Worm (Caenorhabditis elegans) whole organism, young adult: ENCODE measurements around the gene col-17.

Experiments
- B0035.1 ChIP-seq: sonication (generic microtip); optimal IDR thresholded peaks from 2 replicates; lab custom pipeline; 2016; ENCODE audit warnings: missing genetic modification characterization, mild to moderate bottlenecking, missing compliant biosample characterization, missing genotype, missing genetic modification reagents
- B0261.1 ChIP-seq: sonication (generic microtip); optimal IDR thresholded peaks from 2 replicates; lab custom pipeline; 2016; ENCODE audit warnings: mild to moderate bottlenecking, missing genetic modification characterization, moderate library complexity, missing compliant biosample characterization
- B0336.3 ChIP-seq: fragments of 200-800 bp; sonication (Bioruptor generic); IDR thresholded peaks from 2 replicates; pipeline ENCODE4 v1.3.6; 2022; ENCODE audit warnings: missing genetic modification characterization, missing compliant biosample characterization
- C06A6.2 ChIP-seq: fragments of 200-800 bp; sonication (Bioruptor generic); conservative IDR thresholded peaks from 2 replicates; pipeline ENCODE4 v1.3.6; 2022; ENCODE audit warnings: missing genetic modification characterization, missing compliant biosample characterization
- F10E7.11 ChIP-seq: sonication (generic microtip); optimal IDR thresholded peaks from 2 replicates; lab custom pipeline; 2017; ENCODE audit warnings: mild to moderate bottlenecking, missing genetic modification characterization, moderate library complexity, missing compliant biosample characterization
- F39B2.1 ChIP-seq: fragments of 200-800 bp; sonication (Bioruptor generic); IDR thresholded peaks from 2 replicates; pipeline ENCODE4 v1.3.6; 2022; ENCODE audit warnings: missing genetic modification reagents, missing genetic modification characterization, missing compliant biosample characterization
- K12H6.12 ChIP-seq: fragments of 200-800 bp; sonication (Bioruptor generic); optimal IDR thresholded peaks from 2 replicates; lab custom pipeline; 2018; ENCODE audit warnings: mild to moderate bottlenecking, missing genetic modification characterization, missing compliant biosample characterization
- T26A5.8 ChIP-seq: sonication (generic microtip); optimal IDR thresholded peaks from 2 replicates; lab custom pipeline; 2016; ENCODE audit warnings: missing genetic modification characterization, missing compliant biosample characterization
- Y53F4B.3 ChIP-seq: fragments of 200-800 bp; sonication (Bioruptor generic); IDR thresholded peaks from 2 replicates; pipeline ENCODE4 v1.3.6; 2022; ENCODE audit warnings: missing genetic modification reagents, missing genetic modification characterization, missing compliant biosample characterization
- Y56A3A.18 ChIP-seq: fragments of 200-800 bp; sonication (Bioruptor generic); IDR thresholded peaks from 2 replicates; pipeline ENCODE4 v1.3.6; 2022; ENCODE audit warnings: missing genetic modification reagents, missing genetic modification characterization, missing compliant biosample characterization
- atf-7 ChIP-seq: sonication (generic microtip); optimal IDR thresholded peaks from 2 replicates; lab custom pipeline; 2017; ENCODE audit warnings: mild to moderate bottlenecking, missing genetic modification characterization, missing compliant biosample characterization
- athp-1 ChIP-seq: sonication (generic microtip); optimal IDR thresholded peaks from 2 replicates; lab custom pipeline; 2017; ENCODE audit warnings: mild to moderate bottlenecking, missing genetic modification characterization, missing compliant biosample characterization
- attf-6 ChIP-seq: fragments of 200-800 bp; sonication (Bioruptor generic); IDR thresholded peaks from 2 replicates; pipeline ENCODE4 v1.3.6; 2022; ENCODE audit warnings: missing genetic modification reagents, missing genetic modification characterization, missing compliant biosample characterization
- ccch-3 ChIP-seq: fragments of 200-800 bp; sonication (Bioruptor generic); optimal IDR thresholded peaks from 2 replicates; lab custom pipeline; 2018; ENCODE audit warnings: mild to moderate bottlenecking, missing genetic modification characterization, missing compliant biosample characterization
- cebp-1 ChIP-seq, 2 experiments: fragments of 200-800 bp in 1 of 2; sonication (Bioruptor generic) in 1 of 2; sonication (generic microtip) in 1 of 2; IDR thresholded peaks in 1 of 2; optimal IDR thresholded peaks in 1 of 2; 2 replicates each; pipeline versions ENCODE4 v1.3.6 to Lab custom; 2017 to 2022; ENCODE audit warnings: missing compliant biosample characterization in 2 of 2, missing genetic modification characterization in 2 of 2, mild to moderate bottlenecking in 1 of 2, missing genetic modification reagents in 1 of 2, moderate library complexity in 1 of 2
- ceh-40 ChIP-seq: fragments of 200-800 bp; sonication (Bioruptor generic); IDR thresholded peaks from 2 replicates; pipeline ENCODE4 v1.3.6; 2022; ENCODE audit warnings: missing genetic modification characterization, missing compliant biosample characterization
- ceh-79 ChIP-seq: sonication (generic microtip); optimal IDR thresholded peaks from 2 replicates; lab custom pipeline; 2017; ENCODE audit warnings: mild to moderate bottlenecking, missing genetic modification characterization, missing compliant biosample characterization
- ceh-91 ChIP-seq: fragments of 200-800 bp; sonication (Bioruptor generic); IDR thresholded peaks from 2 replicates; pipeline ENCODE4 v1.3.6; 2022; ENCODE audit warnings: missing genetic modification reagents, missing genetic modification characterization, missing compliant biosample characterization
- chd-7 ChIP-seq: sonication (generic microtip); optimal IDR thresholded peaks from 2 replicates; lab custom pipeline; 2016; ENCODE audit warnings: mild to moderate bottlenecking, missing genetic modification characterization, moderate library complexity, missing compliant biosample characterization
- die-1 ChIP-seq: sonication (generic microtip); optimal IDR thresholded peaks from 2 replicates; lab custom pipeline; 2016; ENCODE audit warnings: missing genotype, mild to moderate bottlenecking, missing genetic modification characterization, missing compliant biosample characterization
- ekl-4 ChIP-seq: fragments of 200-800 bp; sonication (Bioruptor generic); IDR thresholded peaks from 2 replicates; pipeline ENCODE4 v1.3.6; 2022; ENCODE audit warnings: missing genetic modification reagents, missing genetic modification characterization, missing compliant biosample characterization
- ets-4 ChIP-seq: fragments of 200-800 bp; sonication (Bioruptor generic); optimal IDR thresholded peaks from 2 replicates; lab custom pipeline; 2018; ENCODE audit warnings: mild to moderate bottlenecking, missing genetic modification characterization, missing compliant biosample characterization
- fkh-3 ChIP-seq: sonication (generic microtip); optimal IDR thresholded peaks from 2 replicates; lab custom pipeline; 2016; ENCODE audit warnings: mild to moderate bottlenecking, missing genetic modification characterization, missing compliant biosample characterization
- him-1 ChIP-seq: sonication (generic microtip); optimal IDR thresholded peaks from 2 replicates; lab custom pipeline; 2016; ENCODE audit warnings: missing genotype, missing genetic modification reagents, missing genetic modification characterization, missing compliant biosample characterization
- hlh-12 ChIP-seq: sonication (generic microtip); optimal IDR thresholded peaks from 2 replicates; lab custom pipeline; 2016; ENCODE audit warnings: missing genetic modification characterization, missing compliant biosample characterization
- hmg-20 ChIP-seq: fragments of 200-800 bp; sonication (Bioruptor generic); IDR thresholded peaks from 2 replicates; pipeline ENCODE4 v1.3.6; 2022; ENCODE audit warnings: missing genetic modification reagents, missing genetic modification characterization, missing compliant biosample characterization
- hsf-1 ChIP-seq: fragments of 200-800 bp; sonication (Bioruptor generic); IDR thresholded peaks from 2 replicates; pipeline ENCODE4 v1.3.6; 2022; ENCODE audit warnings: missing genetic modification reagents, missing genetic modification characterization, missing compliant biosample characterization
- let-526 ChIP-seq: fragments of 200-800 bp; sonication (Bioruptor generic); IDR thresholded peaks from 2 replicates; pipeline ENCODE4 v1.3.6; 2022; ENCODE audit warnings: missing genetic modification reagents, missing genetic modification characterization, missing compliant biosample characterization
- lin-35 ChIP-seq, 3 experiments: fragments of 150-350 bp in 2 of 3; sonication (generic microtip) in 1 of 3; optimal IDR thresholded peaks; 2 replicates each; lab custom pipeline; 2014 to 2018; ENCODE audit warnings: missing biosample characterization in 3 of 3, missing genetic modification characterization in 3 of 3, missing genetic modification reagents in 3 of 3
- lin-40 ChIP-seq: sonication (generic microtip); optimal IDR thresholded peaks from 2 replicates; lab custom pipeline; 2016; ENCODE audit warnings: missing genetic modification characterization, mild to moderate bottlenecking, missing compliant biosample characterization, missing genotype, missing genetic modification reagents
- lir-1 ChIP-seq: fragments of 200-800 bp; sonication (Bioruptor generic); conservative IDR thresholded peaks from 2 replicates; pipeline ENCODE4 v1.3.6; 2022; ENCODE audit warnings: missing genetic modification reagents, missing genetic modification characterization, missing compliant biosample characterization
- lsy-27 ChIP-seq: sonication (generic microtip); optimal IDR thresholded peaks from 2 replicates; lab custom pipeline; 2017; ENCODE audit warnings: missing genetic modification characterization, mild to moderate bottlenecking, missing compliant biosample characterization, antibody characterized with exemption, missing genotype, borderline replicate concordance; ENCODE audit not compliant: insufficient read depth
- madf-6 ChIP-seq: fragments of 200-800 bp; sonication (Bioruptor generic); IDR thresholded peaks from 2 replicates; pipeline ENCODE4 v1.3.6; 2022; ENCODE audit warnings: missing genetic modification reagents, missing genetic modification characterization, missing compliant biosample characterization
- mes-4 ChIP-seq: sonication (generic microtip); optimal IDR thresholded peaks from 2 replicates; lab custom pipeline; 2016; ENCODE audit warnings: missing genotype, missing genetic modification characterization, missing compliant biosample characterization
- mxl-1 ChIP-seq: sonication (generic microtip); optimal IDR thresholded peaks from 2 replicates; lab custom pipeline; 2016; ENCODE audit warnings: missing genetic modification characterization, missing compliant biosample characterization
- nfya-2 ChIP-seq: fragments of 200-800 bp; sonication (Bioruptor generic); IDR thresholded peaks from 2 replicates; pipeline ENCODE4 v1.3.6; 2022; ENCODE audit warnings: missing genetic modification reagents, missing genetic modification characterization, missing compliant biosample characterization
- nfyb-1 ChIP-seq: fragments of 200-800 bp; sonication (Bioruptor generic); IDR thresholded peaks from 2 replicates; pipeline ENCODE4 v1.3.6; 2022; ENCODE audit warnings: missing genetic modification reagents, missing genetic modification characterization, missing compliant biosample characterization
- nhr-80 ChIP-seq: sonication (generic microtip); optimal IDR thresholded peaks from 2 replicates; lab custom pipeline; 2016; ENCODE audit warnings: missing genetic modification characterization, missing compliant biosample characterization
- pha-4 ChIP-seq: fragments of 150-350 bp; sonication (generic microtip); optimal IDR thresholded peaks from 2 replicates; lab custom pipeline; 2014; ENCODE audit warnings: missing biosample characterization, missing genetic modification reagents, missing genetic modification characterization
- rcor-1 ChIP-seq: fragments of 200-800 bp; sonication (Bioruptor generic); IDR thresholded peaks from 2 replicates; pipeline ENCODE4 v1.3.6; 2022; ENCODE audit warnings: missing genetic modification reagents, missing genetic modification characterization, missing compliant biosample characterization
- rec-8 ChIP-seq, 2 experiments: sonication (generic microtip); optimal IDR thresholded peaks; 2 replicates each; lab custom pipeline; 2016; ENCODE audit warnings: mild to moderate bottlenecking in 2 of 2, missing genetic modification characterization in 2 of 2, missing genetic modification reagents in 2 of 2, missing genotype in 2 of 2, missing biosample characterization in 1 of 2, missing compliant biosample characterization in 1 of 2, moderate library complexity in 1 of 2
- tbx-9 ChIP-seq: sonication (generic microtip); optimal IDR thresholded peaks from 2 replicates; lab custom pipeline; 2016; ENCODE audit warnings: borderline replicate concordance, missing genetic modification characterization, inconsistent platforms, missing compliant biosample characterization
- tlf-1 ChIP-seq: fragments of 200-800 bp; sonication (Bioruptor generic); optimal IDR thresholded peaks from 2 replicates; lab custom pipeline; 2018; ENCODE audit warnings: mild to moderate bottlenecking, missing genetic modification characterization, missing compliant biosample characterization
- unc-130 ChIP-seq: sonication (generic microtip); optimal IDR thresholded peaks from 2 replicates; lab custom pipeline; 2016; ENCODE audit warnings: missing genetic modification reagents, missing genetic modification characterization, missing compliant biosample characterization
- unc-62 ChIP-seq: fragments of 150-350 bp; optimal IDR thresholded peaks from 2 replicates; lab custom pipeline; 2014; ENCODE audit warnings: missing biosample characterization, missing genetic modification reagents, missing genetic modification characterization
- ztf-18 ChIP-seq: sonication (generic microtip); optimal IDR thresholded peaks from 2 replicates; lab custom pipeline; 2016; ENCODE audit warnings: missing genotype, mild to moderate bottlenecking, missing genetic modification characterization, missing compliant biosample characterization
- ztf-25 ChIP-seq: fragments of 200-800 bp; sonication (Bioruptor generic); IDR thresholded peaks from 2 replicates; pipeline ENCODE4 v1.3.6; 2022; ENCODE audit warnings: missing genetic modification reagents, missing genetic modification characterization, missing compliant biosample characterization
- ztf-28 ChIP-seq: fragments of 200-800 bp; sonication (Bioruptor generic); IDR thresholded peaks from 2 replicates; pipeline ENCODE4 v1.3.6; 2022; ENCODE audit warnings: missing genetic modification reagents, missing genetic modification characterization, missing compliant biosample characterization

col-17 gene

DNA sequence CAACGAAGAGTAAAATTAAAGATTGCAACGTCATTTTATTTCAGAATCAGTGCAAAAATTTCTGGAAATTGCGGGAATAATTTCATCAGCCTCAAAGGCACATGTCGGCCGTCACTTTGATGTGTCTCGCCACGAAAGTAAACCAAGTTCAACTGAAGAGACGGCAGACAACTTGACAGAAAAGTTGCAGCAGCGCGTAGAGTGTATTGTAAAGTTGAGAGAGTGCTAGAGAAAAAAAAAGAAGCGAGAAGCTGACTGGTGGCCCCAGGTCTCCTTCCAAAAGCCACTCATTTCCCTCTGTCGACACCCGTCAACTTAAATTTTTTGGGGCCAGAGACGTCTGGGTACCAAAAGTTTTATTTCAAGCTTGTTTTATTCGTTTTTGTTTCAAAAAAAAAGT lies 36.9 kb upstream of the col-17 start (continued):
- no peak for TF ChIP-seq ceh-40
- no peak for TF ChIP-seq fkh-3 (tag; lab: Kevin White, UChicago)
- peak; percentile 66 for TF ChIP-seq cebp-1 (GFP tag; IDR thresholded peaks at IDR 0.05; lab: Robert Waterston, UW)
- TF ChIP-seq cebp-1 (tag; optimal IDR thresholded peaks at IDR 0.05; lab: Kevin White, UChicago) = peak; percentile 80
- TF ChIP-seq athp-1 = no peak
- no peak for TF ChIP-seq ccch-3
- 0 out of 2 replicates have a peak, but pooled peaks have one; percentile 27 for TF ChIP-seq nfyb-1 (GFP tag; lab: Robert Waterston, UW)
- TF ChIP-seq ztf-25 (GFP tag; lab: Robert Waterston, UW) = no peak
- TF ChIP-seq B0261.1 (tag; lab: Kevin White, UChicago) = no peak
- no peak for TF ChIP-seq him-1 (tag; lab: Kevin White, UChicago)
- TF ChIP-seq attf-6 (GFP tag; lab: Robert Waterston, UW) = no peak
- no peak for TF ChIP-seq unc-130
- TF ChIP-seq hlh-12 (tag; lab: Kevin White, UChicago) = no peak
- no peak for TF ChIP-seq Y53F4B.3 (GFP tag; lab: Robert Waterston, UW)
- TF ChIP-seq ceh-79 (tag; lab: Kevin White, UChicago) = no peak
- TF ChIP-seq ekl-4 (GFP tag; lab: Robert Waterston, UW) = peak; percentile 64
- TF ChIP-seq lsy-27 = peak; percentile 60
- TF ChIP-seq tbx-9 (tag; lab: Kevin White, UChicago) = no peak
- TF ChIP-seq nfya-2 (GFP tag; lab: Robert Waterston, UW) = no peak
- TF ChIP-seq C06A6.2 (GFP tag; lab: Robert Waterston, UW) = no peak
- no peak for TF ChIP-seq hmg-20
- no peak for TF ChIP-seq ztf-28 (GFP tag; lab: Robert Waterston, UW)
- peak; percentile 9 for TF ChIP-seq chd-7 (tag; lab: Kevin White, UChicago)
- no peak for TF ChIP-seq ets-4
- peak; percentile 96 for TF ChIP-seq hsf-1 (GFP tag; lab: Robert Waterston, UW)
- peak; percentile 17 for TF ChIP-seq ztf-18 (tag; lab: Kevin White, UChicago)
- TF ChIP-seq pha-4 (tag; lab: Kevin White, UChicago) = peak; percentile 37
- TF ChIP-seq F39B2.1 (GFP tag; lab: Robert Waterston, UW) = no peak
- TF ChIP-seq F10E7.11 = no peak
- 0 out of 2 replicates have a peak, but pooled peaks have one; percentile 10 for TF ChIP-seq lir-1
- TF ChIP-seq lin-35 (GFP tag; optimal IDR thresholded peaks at IDR 0.05; lab: Kevin White, UChicago) = peak in 1 of 3 experiments; percentile 68
- TF ChIP-seq madf-6 = peak; percentile 82
- TF ChIP-seq nhr-80 = peak; percentile 15
- TF ChIP-seq mxl-1 (tag; lab: Kevin White, UChicago) = no peak
- no peak for TF ChIP-seq mes-4 (tag; lab: Kevin White, UChicago)
- TF ChIP-seq unc-62 (GFP tag; lab: Kevin White, UChicago) = peak; percentile 29
- no peak for TF ChIP-seq die-1
- TF ChIP-seq atf-7 = no peak
- peak; percentile 7 for TF ChIP-seq K12H6.12 (tag; lab: Kevin White, UChicago)
- no peak for TF ChIP-seq B0035.1 (tag; lab: Kevin White, UChicago)
- no peak; the same call in 1 of the 2 replicates for TF ChIP-seq B0336.3 (GFP tag; lab: Robert Waterston, UW)
- TF ChIP-seq tlf-1 (GFP tag; lab: Kevin White, UChicago) = peak; percentile 46
- no peak for TF ChIP-seq T26A5.8 (tag; lab: Kevin White, UChicago)
- peak; percentile 24 for TF ChIP-seq lin-40 (tag; lab: Kevin White, UChicago)
- no peak for TF ChIP-seq Y56A3A.18 (GFP tag; lab: Robert Waterston, UW)
- peak; percentile 32; the same call in 1 of the 2 replicates for TF ChIP-seq let-526 (GFP tag; lab: Robert Waterston, UW)
- peak; percentile 39; the same call in 1 of the 2 replicates for TF ChIP-seq ceh-91 (GFP tag; lab: Robert Waterston, UW)
- TF ChIP-seq rec-8 (tag; optimal IDR thresholded peaks at IDR 0.05; lab: Kevin White, UChicago) = no peak
- TF ChIP-seq rcor-1 = peak; percentile 61
